Worm (Caenorhabditis elegans) whole organism, midembryonic: ENCODE measurements around the gene K02E7.1.

Source experiments
- T22C8.4 ChIP-seq: fragments of 200-800 bp; sonication (Bioruptor generic); IDR thresholded peaks from 2 replicates; pipeline ENCODE4 v1.3.6; 2022; ENCODE audit warnings: missing genetic modification characterization, missing compliant biosample characterization
- cog-1 ChIP-seq: sonication (generic microtip); optimal IDR thresholded peaks from 2 replicates; lab custom pipeline; 2016; ENCODE audit warnings: missing genetic modification characterization, missing compliant biosample characterization
- tab-1 ChIP-seq: fragments of 200-800 bp; sonication (Bioruptor generic); IDR thresholded peaks from 2 replicates; pipeline ENCODE4 v1.3.6; 2022; ENCODE audit warnings: missing genetic modification characterization, missing compliant biosample characterization

ce11 chrII:1082859-1083258 is at the start of gene K02E7.1:
- TF ChIP-seq T22C8.4 (no peak), cog-1 (no peak), tab-1 (GFP tag; lab: Robert Waterston, UW) (no peak)
